Fruit fly (Drosophila melanogaster) whole organism, embryonic: ENCODE measurements around the gene CG4020.
A peak's percentile ranks its signal among the peaks of the same experiment; 100 is the strongest.

Experiments used
- Aef1 ChIP-seq: fragments of 200-800 bp; sonication (Bioruptor generic); IDR thresholded peaks from 3 replicates; pipeline ENCODE4 v1.3.6; 2022; ENCODE audit warnings: missing biosample characterization, missing genetic modification characterization
- CG11696 ChIP-seq: fragments of 200-800 bp; sonication (Bioruptor generic); IDR thresholded peaks from 2 replicates; pipeline ENCODE4 v1.3.6; 2022; ENCODE audit warnings: missing biosample characterization, missing genetic modification characterization
- CG12391 ChIP-seq: fragments of 200-800 bp; sonication (Bioruptor generic); optimal IDR thresholded peaks from 3 replicates; lab custom pipeline; 2018; ENCODE audit warnings: missing biosample characterization, mild to moderate bottlenecking, missing genetic modification characterization, moderate library complexity
- CG13287 ChIP-seq: fragments of 200-800 bp; sonication (Bioruptor generic); IDR thresholded peaks from 2 replicates; pipeline ENCODE4 v1.3.6; 2022; ENCODE audit warnings: missing biosample characterization, missing genetic modification characterization; ENCODE audit not compliant: partially characterized antibody
- CG14710 ChIP-seq: fragments of 200-800 bp; sonication (Bioruptor generic); optimal IDR thresholded peaks from 3 replicates; lab custom pipeline; 2019; ENCODE audit warnings: missing biosample characterization, mild to moderate bottlenecking, missing genetic modification characterization, moderate library complexity
- CG15073 ChIP-seq: fragments of 200-800 bp; sonication (Bioruptor generic); optimal IDR thresholded peaks from 2 replicates; lab custom pipeline; 2016; ENCODE audit warnings: missing biosample characterization, missing genetic modification characterization
- CG15514 ChIP-seq: fragments of 200-800 bp; sonication (Bioruptor generic); optimal IDR thresholded peaks from 3 replicates; lab custom pipeline; 2017; ENCODE audit warnings: missing biosample characterization, missing genetic modification characterization, mild to moderate bottlenecking, moderate library complexity, missing genetic modification reagents
- CG1647 ChIP-seq: fragments of 200-800 bp; sonication (Bioruptor generic); optimal IDR thresholded peaks from 3 replicates; lab custom pipeline; 2016; ENCODE audit warnings: missing biosample characterization, missing genetic modification characterization
- CG2116 ChIP-seq: fragments of 200-800 bp; sonication (Bioruptor generic); optimal IDR thresholded peaks from 3 replicates; lab custom pipeline; 2018; ENCODE audit warnings: missing biosample characterization, mild to moderate bottlenecking, missing genetic modification characterization
- CG2129 ChIP-seq: fragments of 200-800 bp; sonication (Bioruptor generic); IDR thresholded peaks from 2 replicates; pipeline ENCODE4 v1.3.6; 2022; ENCODE audit warnings: missing biosample characterization, missing genetic modification characterization; ENCODE audit not compliant: partially characterized antibody
- CG30020 ChIP-seq: fragments of 200-800 bp; optimal IDR thresholded peaks from 2 replicates; lab custom pipeline; 2019; ENCODE audit warnings: missing biosample characterization, mild to moderate bottlenecking, missing genetic modification characterization, moderate library complexity
- CG33213 ChIP-seq: fragments of 200-800 bp; sonication (Bioruptor generic); optimal IDR thresholded peaks from 3 replicates; lab custom pipeline; 2016; ENCODE audit warnings: missing biosample characterization, missing genetic modification characterization
- CG34224 ChIP-seq: fragments of 200-800 bp; sonication (Bioruptor generic); IDR thresholded peaks from 3 replicates; pipeline ENCODE4 v1.3.6; 2022; ENCODE audit warnings: missing biosample characterization, missing genetic modification characterization; ENCODE audit not compliant: partially characterized antibody
- CG9932 ChIP-seq: fragments of 200-800 bp; sonication (Bioruptor generic); IDR thresholded peaks from 2 replicates; pipeline ENCODE4 v1.3.6; 2022; ENCODE audit warnings: missing biosample characterization, missing genetic modification characterization
- CkIIα-i1 ChIP-seq: fragments of 200-800 bp; sonication (Bioruptor generic); IDR thresholded peaks from 2 replicates; pipeline ENCODE4 v1.3.6; 2022; ENCODE audit warnings: missing biosample characterization, missing genetic modification characterization
- CoRest ChIP-seq: fragments of 200-800 bp; sonication (Bioruptor generic); optimal IDR thresholded peaks from 3 replicates; lab custom pipeline; 2018; ENCODE audit warnings: missing biosample characterization, mild to moderate bottlenecking, missing genetic modification characterization, moderate library complexity
- D19A ChIP-seq: fragments of 200-800 bp; optimal IDR thresholded peaks from 3 replicates; lab custom pipeline; 2019; ENCODE audit warnings: missing biosample characterization, mild to moderate bottlenecking, missing genetic modification characterization, moderate library complexity
- Dip2 ChIP-seq: fragments of 200-800 bp; sonication (Bioruptor generic); IDR thresholded peaks from 2 replicates; pipeline ENCODE4 v1.3.6; 2022; ENCODE audit warnings: missing biosample characterization, missing genetic modification characterization
- Dll ChIP-seq: fragments of 200-800 bp; sonication (Bioruptor generic); IDR thresholded peaks from 4 replicates; pipeline ENCODE4 v1.3.6; 2022; ENCODE audit warnings: missing biosample characterization, missing genetic modification characterization; ENCODE audit not compliant: partially characterized antibody
- Doc3 ChIP-seq: fragments of 200-800 bp; sonication (Bioruptor generic); IDR thresholded peaks from 3 replicates; pipeline ENCODE4 v1.3.6; 2022; ENCODE audit warnings: missing biosample characterization, missing genetic modification characterization; ENCODE audit not compliant: partially characterized antibody
- Fer1 ChIP-seq: fragments of 200-800 bp; sonication (Bioruptor generic); optimal IDR thresholded peaks from 2 replicates; lab custom pipeline; 2017; ENCODE audit warnings: missing biosample characterization, mild to moderate bottlenecking, missing genetic modification characterization
- Hr39 ChIP-seq: fragments of >200 bp; optimal IDR thresholded peaks from 2 replicates; lab custom pipeline; 2017
- MBD-R2 ChIP-seq: fragments of 200-800 bp; sonication (Bioruptor generic); IDR thresholded peaks from 2 replicates; pipeline ENCODE4 v1.3.6; 2022; ENCODE audit warnings: missing biosample characterization, missing genetic modification characterization
- MESR4 ChIP-seq: fragments of 200-800 bp; sonication (Bioruptor generic); optimal IDR thresholded peaks from 2 replicates; lab custom pipeline; 2018; ENCODE audit warnings: missing biosample characterization, mild to moderate bottlenecking, missing genetic modification characterization, moderate library complexity
- Med ChIP-seq: fragments of 200-800 bp; sonication (Bioruptor generic); peaks from one replicate; lab custom pipeline; 2016; ENCODE audit warnings: missing biosample characterization, missing genetic modification characterization, mild to moderate bottlenecking, inconsistent platforms, moderate library complexity
- Myb ChIP-seq: fragments of 200-800 bp; sonication (Bioruptor generic); optimal IDR thresholded peaks from 2 replicates; lab custom pipeline; 2016; ENCODE audit warnings: missing biosample characterization, missing genetic modification characterization
- NC2β ChIP-seq: fragments of 200-800 bp; sonication (Bioruptor generic); optimal IDR thresholded peaks from 2 replicates; lab custom pipeline; 2016; ENCODE audit warnings: missing biosample characterization, missing genetic modification characterization
- Opbp ChIP-seq: fragments of 200-800 bp; sonication (Bioruptor generic); IDR thresholded peaks from 3 replicates; pipeline ENCODE4 v1.3.6; 2022; ENCODE audit warnings: missing biosample characterization, missing genetic modification characterization; ENCODE audit not compliant: partially characterized antibody
- Rfx ChIP-seq: fragments of 200-800 bp; sonication (Bioruptor generic); IDR thresholded peaks from 2 replicates; pipeline ENCODE4 v1.3.6; 2022; ENCODE audit warnings: missing biosample characterization, missing genetic modification characterization
- Tbp ChIP-seq: fragments of >200 bp; optimal IDR thresholded peaks from 2 replicates; lab custom pipeline; 2018; ENCODE audit warnings: missing biosample characterization, missing genetic modification characterization
- al ChIP-seq: fragments of 200-800 bp; sonication (Bioruptor generic); IDR thresholded peaks from 2 replicates; pipeline ENCODE4 v1.3.6; 2022; ENCODE audit warnings: missing biosample characterization, missing genetic modification characterization
- ato ChIP-seq: fragments of 200-800 bp; sonication (Bioruptor generic); IDR thresholded peaks from 2 replicates; pipeline ENCODE4 v1.3.6; 2022; ENCODE audit warnings: missing biosample characterization, missing genetic modification characterization; ENCODE audit not compliant: partially characterized antibody
- cas ChIP-seq: fragments of 200-800 bp; sonication (Bioruptor generic); IDR thresholded peaks from 2 replicates; pipeline ENCODE4 v1.3.6; 2022; ENCODE audit warnings: missing biosample characterization, missing genetic modification characterization
- eyg ChIP-seq: fragments of 200-800 bp; sonication (Bioruptor generic); optimal IDR thresholded peaks from 3 replicates; lab custom pipeline; 2016; ENCODE audit warnings: missing biosample characterization, missing genetic modification characterization
- gce ChIP-seq: fragments of 200-800 bp; sonication (Bioruptor generic); IDR thresholded peaks from 3 replicates; pipeline ENCODE4 v1.3.6; 2022; ENCODE audit warnings: missing biosample characterization, missing genetic modification characterization
- gcm ChIP-seq: fragments of 200-800 bp; sonication (Bioruptor generic); optimal IDR thresholded peaks from 2 replicates; lab custom pipeline; 2019; ENCODE audit warnings: missing biosample characterization, mild to moderate bottlenecking, missing genetic modification characterization, moderate library complexity
- hbn ChIP-seq: fragments of 200-800 bp; sonication (Bioruptor generic); IDR thresholded peaks from 2 replicates; pipeline ENCODE4 v1.3.6; 2022; ENCODE audit warnings: missing biosample characterization, missing genetic modification characterization; ENCODE audit not compliant: partially characterized antibody
- lilli ChIP-seq: fragments of 200-800 bp; sonication (Bioruptor generic); optimal IDR thresholded peaks from 3 replicates; lab custom pipeline; 2016; ENCODE audit warnings: missing biosample characterization, missing genetic modification characterization
- pnt ChIP-seq: fragments of 200-800 bp; sonication (Bioruptor generic); optimal IDR thresholded peaks from 3 replicates; lab custom pipeline; 2016; ENCODE audit warnings: missing biosample characterization, missing genetic modification characterization
- pum ChIP-seq: fragments of 200-800 bp; sonication (Bioruptor generic); optimal IDR thresholded peaks from 2 replicates; lab custom pipeline; 2016; ENCODE audit warnings: missing biosample characterization, missing genetic modification characterization
- row ChIP-seq: fragments of 200-800 bp; sonication (Bioruptor generic); IDR thresholded peaks from 3 replicates; pipeline ENCODE4 v1.3.6; 2022; ENCODE audit warnings: missing biosample characterization, missing genetic modification characterization
- sima ChIP-seq: fragments of 200-800 bp; sonication (Bioruptor generic); optimal IDR thresholded peaks from 2 replicates; lab custom pipeline; 2016; ENCODE audit warnings: missing biosample characterization, missing genetic modification characterization
- stwl ChIP-seq: fragments of 200-800 bp; sonication (Bioruptor generic); optimal IDR thresholded peaks from 3 replicates; lab custom pipeline; 2018; ENCODE audit warnings: missing biosample characterization, mild to moderate bottlenecking, missing genetic modification characterization, moderate library complexity
- tna ChIP-seq: fragments of 200-800 bp; sonication (Bioruptor generic); IDR thresholded peaks from 2 replicates; pipeline ENCODE4 v1.3.6; 2022; ENCODE audit warnings: missing biosample characterization, missing genetic modification characterization; ENCODE audit not compliant: partially characterized antibody
- unc-4 ChIP-seq: fragments of 200-800 bp; sonication (Bioruptor generic); IDR thresholded peaks from 2 replicates; pipeline ENCODE4 v1.3.6; 2022; ENCODE audit warnings: missing biosample characterization, missing genetic modification characterization; ENCODE audit not compliant: partially characterized antibody
- vnd ChIP-seq: fragments of 200-800 bp; sonication (Bioruptor generic); IDR thresholded peaks from 3 replicates; pipeline ENCODE4 v1.3.6; 2022; ENCODE audit warnings: missing biosample characterization, missing genetic modification characterization; ENCODE audit not compliant: partially characterized antibody
- zen ChIP-seq: fragments of 200-800 bp; sonication (Bioruptor generic); optimal IDR thresholded peaks from 3 replicates; lab custom pipeline; 2018; ENCODE audit warnings: missing biosample characterization, mild to moderate bottlenecking, missing genetic modification characterization, moderate library complexity
- zen2 ChIP-seq: fragments of 200-800 bp; sonication (Bioruptor generic); IDR thresholded peaks from 3 replicates; pipeline ENCODE4 v1.3.6; 2022; ENCODE audit warnings: missing biosample characterization, missing genetic modification characterization; ENCODE audit not compliant: partially characterized antibody

The CG4020 gene

DNA sequence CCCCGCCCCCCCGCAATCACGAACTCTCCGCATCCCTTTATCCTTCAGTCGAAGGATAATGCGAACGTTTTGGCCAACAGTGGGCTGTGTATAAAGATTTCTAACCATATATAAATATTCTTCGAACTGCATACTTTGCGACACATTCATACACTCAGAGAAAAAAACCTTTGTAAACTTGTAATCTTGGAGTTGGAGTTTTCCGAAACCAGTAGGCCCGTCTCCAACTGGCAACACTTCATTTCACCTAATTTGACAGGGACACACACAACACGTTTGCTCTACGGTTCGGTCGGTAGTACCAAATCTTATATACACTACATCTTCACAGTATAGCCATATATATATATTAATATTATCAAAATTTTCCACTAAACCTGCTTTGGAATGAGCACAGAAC, 36.8 kb upstream of the CG4020 start, which contains the start of gene CG15764:
TSS of gene CG15764 (plus strand) at position 301 of the 400 bp plus-strand sequence.
- TF ChIP-seq CG15073 (GFP tag; lab: Kevin White, UChicago): no peak
- TF ChIP-seq pnt (GFP tag; lab: Kevin White, UChicago): no peak
- no peak for TF ChIP-seq Myb
- TF ChIP-seq CG1647: no peak

DNA sequence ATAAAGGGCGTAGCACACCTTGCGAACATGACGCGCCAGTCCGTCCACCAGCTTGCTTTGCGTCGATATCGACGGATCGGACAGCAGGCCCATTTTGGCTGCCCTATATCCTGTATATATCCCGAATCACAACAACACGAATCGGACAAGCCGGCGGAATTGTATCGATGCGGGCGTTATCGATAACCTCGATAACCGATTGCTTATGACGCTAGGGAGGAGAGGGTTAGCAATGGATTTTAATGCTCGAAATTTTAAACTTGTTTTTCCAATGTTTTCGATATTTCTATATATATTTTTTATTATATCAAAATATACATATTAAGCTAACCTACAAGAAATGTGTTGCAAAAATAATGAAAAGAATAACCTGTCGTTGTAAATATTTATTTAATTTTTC, 32.4 kb upstream of the CG4020 start, which contains the start of gene GAA1:
TSS of gene GAA1 (minus strand) at position 194 of the 400 bp plus-strand sequence.
- TF ChIP-seq Fer1 (peak; percentile 10), MBD-R2 (GFP tag; lab: Robert Waterston, UW) (peak; percentile 80), stwl (peak; percentile 60), Tbp (no peak), CG2116 (GFP tag; lab: Kevin White, UChicago) (peak; percentile 86), eyg (no peak), zen2 (peak; percentile 79), CG2129 (GFP tag; lab: Robert Waterston, UW) (peak; percentile 31; the same call in 1 of the 2 replicates), cas (GFP tag; lab: Robert Waterston, UW) (no peak), CkIIα-i1 (GFP tag; lab: Robert Waterston, UW) (no peak), Aef1 (GFP tag; lab: Robert Waterston, UW) (0 out of 3 replicates have a peak, but pooled peaks have one; percentile 9), tna (GFP tag; lab: Robert Waterston, UW) (peak; percentile 97), al (GFP tag; lab: Robert Waterston, UW) (0 out of 2 replicates have a peak, but pooled peaks have one; percentile 13), hbn (GFP tag; lab: Robert Waterston, UW) (peak; percentile 78), MESR4 (GFP tag; lab: Kevin White, UChicago) (peak; percentile 40), Hr39 (no peak), row (GFP tag; lab: Robert Waterston, UW) (peak; percentile 62), pum (GFP tag; lab: Kevin White, UChicago) (no peak), ato (GFP tag; lab: Robert Waterston, UW) (peak; percentile 94), D19A (tag; lab: Kevin White, UChicago) (peak; percentile 56), unc-4 (GFP tag; lab: Robert Waterston, UW) (peak; percentile 73), CG13287 (GFP tag; lab: Robert Waterston, UW) (peak; percentile 86), Opbp (GFP tag; lab: Robert Waterston, UW) (peak; percentile 86; the same call in 2 of the 3 replicates), sima (GFP tag; lab: Kevin White, UChicago) (no peak), CG15514 (GFP tag; lab: Kevin White, UChicago) (peak; percentile 26), Dip2 (GFP tag; lab: Robert Waterston, UW) (no peak), CG33213 (GFP tag; lab: Kevin White, UChicago) (no peak), vnd (GFP tag; lab: Robert Waterston, UW) (peak; percentile 85), lilli (GFP tag; lab: Kevin White, UChicago) (peak; percentile 7), CG14710 (tag; lab: Kevin White, UChicago) (peak; percentile 39), NC2β (GFP tag; lab: Kevin White, UChicago) (no peak), CG9932 (GFP tag; lab: Robert Waterston, UW) (peak; percentile 40; the same call in 1 of the 2 replicates), gce (no peak), zen (tag; lab: Kevin White, UChicago) (no peak), CG11696 (no peak), CG12391 (tag; lab: Kevin White, UChicago) (peak; percentile 44), Med (GFP tag; lab: Kevin White, UChicago) (peak; percentile 40), gcm (GFP tag; lab: Kevin White, UChicago) (peak; percentile 84), CoRest (tag; lab: Kevin White, UChicago) (peak; percentile 17), Doc3 (GFP tag; lab: Robert Waterston, UW) (peak; percentile 55; the same call in 2 of the 3 replicates), CG34224 (GFP tag; lab: Robert Waterston, UW) (peak; percentile 89), pnt (GFP tag; lab: Kevin White, UChicago) (no peak), Dll (GFP tag; lab: Robert Waterston, UW) (peak; percentile 81), Rfx (peak; percentile 49; the same call in 1 of the 2 replicates), CG30020 (tag; lab: Kevin White, UChicago) (peak; percentile 5)
